Worm (Caenorhabditis elegans) whole organism, young adult: Measurements from ENCODE around the gene tftc-1.

Experiments
- C06A6.2 ChIP-seq: fragments of 200-800 bp; sonication (Bioruptor generic); conservative IDR thresholded peaks from 2 replicates; pipeline ENCODE4 v1.3.6; 2022; ENCODE audit warnings: missing genetic modification characterization, missing compliant biosample characterization
- D2030.7 ChIP-seq: fragments of 200-800 bp; sonication (Bioruptor generic); IDR thresholded peaks from 2 replicates; pipeline ENCODE4 v1.3.6; 2022; ENCODE audit warnings: missing genetic modification reagents, missing genetic modification characterization, missing compliant biosample characterization
- F10E7.11 ChIP-seq: sonication (generic microtip); optimal IDR thresholded peaks from 2 replicates; lab custom pipeline; 2017; ENCODE audit warnings: mild to moderate bottlenecking, missing genetic modification characterization, moderate library complexity, missing compliant biosample characterization
- F33H1.4 ChIP-seq: fragments of 200-800 bp; sonication (Bioruptor generic); IDR thresholded peaks from 2 replicates; pipeline ENCODE4 v1.3.6; 2022; ENCODE audit warnings: missing genetic modification reagents, missing genetic modification characterization, missing compliant biosample characterization
- F37B4.10 ChIP-seq: fragments of 200-800 bp; sonication (Bioruptor generic); IDR thresholded peaks from 2 replicates; pipeline ENCODE4 v1.3.6; 2022; ENCODE audit warnings: missing genetic modification characterization, missing compliant biosample characterization
- F39B2.1 ChIP-seq: fragments of 200-800 bp; sonication (Bioruptor generic); IDR thresholded peaks from 2 replicates; pipeline ENCODE4 v1.3.6; 2022; ENCODE audit warnings: missing genetic modification reagents, missing genetic modification characterization, missing compliant biosample characterization
- F55B11.4 ChIP-seq: sonication (generic microtip); optimal IDR thresholded peaks from 2 replicates; lab custom pipeline; 2016; ENCODE audit warnings: missing compliant biosample characterization, missing genetic modification characterization, borderline replicate concordance; ENCODE audit not compliant: insufficient read depth
- K11D2.4 ChIP-seq: fragments of 200-800 bp; sonication (Bioruptor generic); IDR thresholded peaks from 2 replicates; pipeline ENCODE4 v1.3.6; 2022; ENCODE audit warnings: missing genetic modification reagents, missing genetic modification characterization, missing compliant biosample characterization
- T07F8.4 ChIP-seq: sonication (generic microtip); optimal IDR thresholded peaks from 2 replicates; lab custom pipeline; 2016; ENCODE audit warnings: mild to moderate bottlenecking, missing genetic modification characterization, moderate library complexity, missing compliant biosample characterization
- T26A5.8 ChIP-seq: sonication (generic microtip); optimal IDR thresholded peaks from 2 replicates; lab custom pipeline; 2016; ENCODE audit warnings: missing genetic modification characterization, missing compliant biosample characterization
- Y56A3A.18 ChIP-seq: fragments of 200-800 bp; sonication (Bioruptor generic); IDR thresholded peaks from 2 replicates; pipeline ENCODE4 v1.3.6; 2022; ENCODE audit warnings: missing genetic modification reagents, missing genetic modification characterization, missing compliant biosample characterization
- athp-1 ChIP-seq: sonication (generic microtip); optimal IDR thresholded peaks from 2 replicates; lab custom pipeline; 2017; ENCODE audit warnings: mild to moderate bottlenecking, missing genetic modification characterization, missing compliant biosample characterization
- cebp-2 ChIP-seq: fragments of 200-800 bp; sonication (Bioruptor generic); IDR thresholded peaks from 2 replicates; pipeline ENCODE4 v1.3.6; 2022; ENCODE audit warnings: missing genetic modification characterization, missing compliant biosample characterization
- efl-1 ChIP-seq: fragments of 150-350 bp; optimal IDR thresholded peaks from 2 replicates; lab custom pipeline; 2014; ENCODE audit warnings: missing biosample characterization, missing genetic modification reagents, missing genetic modification characterization
- egrh-3 ChIP-seq: fragments of 200-800 bp; sonication (Bioruptor generic); IDR thresholded peaks from 2 replicates; pipeline ENCODE4 v1.3.6; 2022; ENCODE audit warnings: missing genetic modification reagents, missing genetic modification characterization, missing compliant biosample characterization
- fkh-3 ChIP-seq: sonication (generic microtip); optimal IDR thresholded peaks from 2 replicates; lab custom pipeline; 2016; ENCODE audit warnings: mild to moderate bottlenecking, missing genetic modification characterization, missing compliant biosample characterization
- hmg-1.2 ChIP-seq: fragments of 200-800 bp; sonication (Bioruptor generic); IDR thresholded peaks from 2 replicates; pipeline ENCODE4 v1.3.6; 2022; ENCODE audit warnings: missing genetic modification reagents, missing genetic modification characterization, missing compliant biosample characterization
- hrde-1 ChIP-seq: sonication (generic microtip); optimal IDR thresholded peaks from 2 replicates; lab custom pipeline; 2016; ENCODE audit warnings: missing genetic modification characterization, mild to moderate bottlenecking, missing compliant biosample characterization, moderate library complexity, missing genotype, missing genetic modification reagents, borderline replicate concordance
- hsf-1 ChIP-seq: fragments of 200-800 bp; sonication (Bioruptor generic); IDR thresholded peaks from 2 replicates; pipeline ENCODE4 v1.3.6; 2022; ENCODE audit warnings: missing genetic modification reagents, missing genetic modification characterization, missing compliant biosample characterization
- lin-26 ChIP-seq: fragments of 200-800 bp; sonication (Bioruptor generic); IDR thresholded peaks from 2 replicates; pipeline ENCODE4 v1.3.6; 2022; ENCODE audit warnings: missing genetic modification reagents, missing genetic modification characterization, missing compliant biosample characterization
- lin-35 ChIP-seq, 3 experiments: fragments of 150-350 bp in 2 of 3; sonication (generic microtip) in 1 of 3; optimal IDR thresholded peaks; 2 replicates each; lab custom pipeline; 2014 to 2018; ENCODE audit warnings: missing biosample characterization in 3 of 3, missing genetic modification characterization in 3 of 3, missing genetic modification reagents in 3 of 3
- lin-40 ChIP-seq: sonication (generic microtip); optimal IDR thresholded peaks from 2 replicates; lab custom pipeline; 2016; ENCODE audit warnings: missing genetic modification characterization, mild to moderate bottlenecking, missing compliant biosample characterization, missing genotype, missing genetic modification reagents
- lsl-1 ChIP-seq: fragments of 200-800 bp; sonication (Bioruptor generic); optimal IDR thresholded peaks from 2 replicates; lab custom pipeline; 2018; ENCODE audit warnings: mild to moderate bottlenecking, missing genetic modification characterization, moderate library complexity, missing compliant biosample characterization
- lsy-27 ChIP-seq: sonication (generic microtip); optimal IDR thresholded peaks from 2 replicates; lab custom pipeline; 2017; ENCODE audit warnings: missing genetic modification characterization, mild to moderate bottlenecking, missing compliant biosample characterization, antibody characterized with exemption, missing genotype, borderline replicate concordance; ENCODE audit not compliant: insufficient read depth
- madf-3 ChIP-seq: fragments of 200-800 bp; sonication (Bioruptor generic); IDR thresholded peaks from 2 replicates; pipeline ENCODE4 v1.3.6; 2022; ENCODE audit warnings: missing genetic modification reagents, missing genetic modification characterization, missing compliant biosample characterization
- madf-6 ChIP-seq: fragments of 200-800 bp; sonication (Bioruptor generic); IDR thresholded peaks from 2 replicates; pipeline ENCODE4 v1.3.6; 2022; ENCODE audit warnings: missing genetic modification reagents, missing genetic modification characterization, missing compliant biosample characterization
- mcd-1 ChIP-seq: fragments of 200-800 bp; sonication (Bioruptor generic); IDR thresholded peaks from 2 replicates; pipeline ENCODE4 v1.3.6; 2022; ENCODE audit warnings: missing genetic modification reagents, missing genetic modification characterization, missing compliant biosample characterization
- mxl-1 ChIP-seq: sonication (generic microtip); optimal IDR thresholded peaks from 2 replicates; lab custom pipeline; 2016; ENCODE audit warnings: missing genetic modification characterization, missing compliant biosample characterization
- nfya-1 ChIP-seq: sonication (generic microtip); optimal IDR thresholded peaks from 2 replicates; lab custom pipeline; 2017; ENCODE audit warnings: antibody characterized with exemption, missing compliant biosample characterization, missing genetic modification characterization, borderline replicate concordance; ENCODE audit not compliant: insufficient read depth
- nfya-2 ChIP-seq: fragments of 200-800 bp; sonication (Bioruptor generic); IDR thresholded peaks from 2 replicates; pipeline ENCODE4 v1.3.6; 2022; ENCODE audit warnings: missing genetic modification reagents, missing genetic modification characterization, missing compliant biosample characterization
- pbrm-1 ChIP-seq: fragments of 200-800 bp; sonication (Bioruptor generic); IDR thresholded peaks from 2 replicates; pipeline ENCODE4 v1.3.6; 2022; ENCODE audit warnings: missing genetic modification reagents, missing genetic modification characterization, missing compliant biosample characterization
- rcor-1 ChIP-seq: fragments of 200-800 bp; sonication (Bioruptor generic); IDR thresholded peaks from 2 replicates; pipeline ENCODE4 v1.3.6; 2022; ENCODE audit warnings: missing genetic modification reagents, missing genetic modification characterization, missing compliant biosample characterization
- repo-1 ChIP-seq: sonication (generic microtip); optimal IDR thresholded peaks from 2 replicates; lab custom pipeline; 2017; ENCODE audit warnings: mild to moderate bottlenecking, missing genetic modification characterization, missing compliant biosample characterization
- rpc-1 ChIP-seq, 2 experiments: fragments of 150-350 bp in 1 of 2; sonication (generic microtip) in 1 of 2; optimal IDR thresholded peaks; 2 replicates each; lab custom pipeline; 2014 to 2018; ENCODE audit warnings: missing biosample characterization in 1 of 2, missing genetic modification characterization in 1 of 2, missing genetic modification reagents in 1 of 2, missing genotype in 1 of 2
- snpc-1.3 ChIP-seq: sonication (generic microtip); optimal IDR thresholded peaks from 2 replicates; lab custom pipeline; 2017; ENCODE audit warnings: missing genetic modification characterization, mild to moderate bottlenecking, missing compliant biosample characterization, antibody characterized with exemption, moderate library complexity, missing genotype, missing genetic modification reagents; ENCODE audit not compliant: insufficient read depth
- snpc-4 ChIP-seq, 5 experiments: fragments of 150-350 bp in 1 of 5; sonication (generic microtip) in 4 of 5; optimal IDR thresholded peaks; 2 replicates each; lab custom pipeline; 2014 to 2018; ENCODE audit warnings: missing genetic modification characterization in 5 of 5, missing biosample characterization in 3 of 5, antibody characterized with exemption in 2 of 5, mild to moderate bottlenecking in 2 of 5, missing compliant biosample characterization in 2 of 5, missing genotype in 2 of 5, moderate library complexity in 2 of 5, missing genetic modification reagents in 1 of 5
- tbp1 ChIP-seq: fragments of 200-800 bp; sonication (Bioruptor generic); optimal IDR thresholded peaks from 2 replicates; lab custom pipeline; 2018; ENCODE audit warnings: mild to moderate bottlenecking, missing genetic modification characterization, missing compliant biosample characterization
- tlf-1 ChIP-seq: fragments of 200-800 bp; sonication (Bioruptor generic); optimal IDR thresholded peaks from 2 replicates; lab custom pipeline; 2018; ENCODE audit warnings: mild to moderate bottlenecking, missing genetic modification characterization, missing compliant biosample characterization
- xnd-1 ChIP-seq: sonication (generic microtip); optimal IDR thresholded peaks from 2 replicates; lab custom pipeline; 2016; ENCODE audit warnings: missing genotype, missing genetic modification reagents, missing genetic modification characterization, missing compliant biosample characterization
- ztf-18 ChIP-seq: sonication (generic microtip); optimal IDR thresholded peaks from 2 replicates; lab custom pipeline; 2016; ENCODE audit warnings: missing genotype, mild to moderate bottlenecking, missing genetic modification characterization, missing compliant biosample characterization
- ztf-26 ChIP-seq: sonication (generic microtip); optimal IDR thresholded peaks from 2 replicates; lab custom pipeline; 2017; ENCODE audit warnings: missing genetic modification characterization, missing compliant biosample characterization
- ztf-3 ChIP-seq: fragments of 200-800 bp; sonication (Bioruptor generic); optimal IDR thresholded peaks from 2 replicates; lab custom pipeline; 2018; ENCODE audit warnings: mild to moderate bottlenecking, missing genetic modification characterization, missing compliant biosample characterization

tftc-1 gene

ce11 chrIV:2387970-2388705, 39.1 kb downstream of the tftc-1 start, which contains the start of gene sec-61.B (continued):
- TF ChIP-seq repo-1 (tag; lab: Kevin White, UChicago) (peak; percentile 39), hrde-1 (tag; lab: Kevin White, UChicago) (peak; percentile 7), D2030.7 (GFP tag; lab: Robert Waterston, UW) (peak; percentile 56; the same call in 1 of the 2 replicates), ztf-3 (GFP tag; lab: Kevin White, UChicago) (no peak), ztf-18 (tag; lab: Kevin White, UChicago) (peak; percentile 7), F55B11.4 (no peak), tbp1 (GFP tag; lab: Kevin White, UChicago) (peak; percentile 32), tlf-1 (peak; percentile 65), madf-6 (peak; percentile 56), cebp-2 (GFP tag; lab: Robert Waterston, UW) (no peak), mcd-1 (GFP tag; lab: Robert Waterston, UW) (peak; percentile 66), C06A6.2 (GFP tag; lab: Robert Waterston, UW) (no peak), snpc-4 (GFP tag; optimal IDR thresholded peaks at IDR 0.05; lab: Kevin White, UChicago) (no peak), snpc-4 (tag; optimal IDR thresholded peaks at IDR 0.05; lab: Kevin White, UChicago) (peak in 1 of 4 experiments; percentile 6), athp-1 (tag; lab: Kevin White, UChicago) (peak; percentile 27), lsl-1 (peak; percentile 31), hsf-1 (GFP tag; lab: Robert Waterston, UW) (no peak; the same call in 1 of the 2 replicates), lin-26 (GFP tag; lab: Robert Waterston, UW) (peak; percentile 62; the same call in 1 of the 2 replicates), Y56A3A.18 (GFP tag; lab: Robert Waterston, UW) (peak; percentile 69; the same call in 1 of the 2 replicates), rcor-1 (GFP tag; lab: Robert Waterston, UW) (peak; percentile 13; the same call in 1 of the 2 replicates), efl-1 (GFP tag; lab: Kevin White, UChicago) (no peak), egrh-3 (peak; percentile 48; the same call in 1 of the 2 replicates), lin-35 (GFP tag; optimal IDR thresholded peaks at IDR 0.05; lab: Kevin White, UChicago) (peak in 1 of 3 experiments; percentile 22)

- TF ChIP-seq repo-1 (tag; lab: Kevin White, UChicago) (peak; percentile 87), madf-3 (GFP tag; lab: Robert Waterston, UW) (peak; percentile 96), rpc-1 (optimal IDR thresholded peaks at IDR 0.05; lab: Kevin White, UChicago) (peak; percentile 7), rpc-1 (tag; optimal IDR thresholded peaks at IDR 0.05; lab: Kevin White, UChicago) (no peak), pbrm-1 (GFP tag; lab: Robert Waterston, UW) (peak; percentile 96), nfya-2 (0 out of 2 replicates have a peak, but pooled peaks have one; percentile 46), fkh-3 (tag; lab: Kevin White, UChicago) (no peak), snpc-4 (GFP tag; optimal IDR thresholded peaks at IDR 0.05; lab: Kevin White, UChicago) (peak; percentile 64), snpc-4 (tag; optimal IDR thresholded peaks at IDR 0.05; lab: Kevin White, UChicago) (peak; percentile 84 to 88 (median 88)), rcor-1 (GFP tag; lab: Robert Waterston, UW) (peak; percentile 96), lsy-27 (tag; lab: Kevin White, UChicago) (peak; percentile 61), F10E7.11 (tag; lab: Kevin White, UChicago) (no peak), xnd-1 (tag; lab: Kevin White, UChicago) (peak; percentile 52), mxl-1 (tag; lab: Kevin White, UChicago) (no peak), ztf-3 (GFP tag; lab: Kevin White, UChicago) (peak; percentile 82), egrh-3 (peak; percentile 71), ztf-18 (tag; lab: Kevin White, UChicago) (peak; percentile 89), snpc-1.3 (peak; percentile 63), F33H1.4 (peak; percentile 83), K11D2.4 (GFP tag; lab: Robert Waterston, UW) (peak; percentile 94), F39B2.1 (0 out of 2 replicates have a peak, but pooled peaks have one; percentile 69), T07F8.4 (peak; percentile 52), F37B4.10 (0 out of 2 replicates have a peak, but pooled peaks have one; percentile 87), hsf-1 (GFP tag; lab: Robert Waterston, UW) (peak; percentile 75), hmg-1.2 (GFP tag; lab: Robert Waterston, UW) (peak; percentile 97), lin-40 (peak; percentile 97), nfya-1 (tag; lab: Kevin White, UChicago) (no peak), T26A5.8 (no peak), ztf-26 (tag; lab: Kevin White, UChicago) (peak; percentile 97)
Observed at ce11 chrIV:2388949-2389495, 40.0 kb downstream of the tftc-1 start, which contains the start of gene trap-3. Gene trap-3 (plus strand): TSS chrIV:2389445.
